Worm (Caenorhabditis elegans): Measurements from ENCODE around the gene nft-1.

ce11 chrIII:11900022-11900421 lies 23.7 kb upstream of the nft-1 start:
- TF ChIP-seq hif-1 (tag; optimal IDR thresholded peaks at IDR 0.05), result no peak
- no peak for TF ChIP-seq gei-8 (GFP tag; optimal IDR thresholded peaks at IDR 0.05)

Data from whole organism, L4 larva.